Worm (Caenorhabditis elegans): Measurements from ENCODE around the gene unc-39.

The unc-39 gene

DNA sequence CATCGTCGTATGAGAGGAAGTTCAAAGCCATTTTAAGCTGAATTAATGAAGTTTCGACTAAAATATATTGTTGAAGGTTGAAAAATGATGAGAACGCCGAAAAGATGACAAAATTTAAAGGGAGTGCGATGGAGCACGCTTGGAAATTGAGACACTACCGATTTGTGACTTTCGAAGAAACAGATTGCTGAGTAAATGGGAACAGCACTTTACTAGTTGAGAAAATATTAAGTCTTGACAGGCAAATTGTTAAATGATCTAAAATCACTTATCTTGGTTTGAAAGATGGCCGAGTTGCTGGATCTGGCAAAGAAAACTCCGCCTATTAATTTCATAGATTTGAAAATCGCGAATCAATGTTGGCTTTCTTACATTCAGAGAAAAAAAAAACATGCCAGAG, 50.4 kb downstream of the unc-39 start, which contains the start of gene rpoa-12 (continued):
- no peak for TF ChIP-seq nhr-77 (tag; optimal IDR thresholded peaks at IDR 0.05)

DNA sequence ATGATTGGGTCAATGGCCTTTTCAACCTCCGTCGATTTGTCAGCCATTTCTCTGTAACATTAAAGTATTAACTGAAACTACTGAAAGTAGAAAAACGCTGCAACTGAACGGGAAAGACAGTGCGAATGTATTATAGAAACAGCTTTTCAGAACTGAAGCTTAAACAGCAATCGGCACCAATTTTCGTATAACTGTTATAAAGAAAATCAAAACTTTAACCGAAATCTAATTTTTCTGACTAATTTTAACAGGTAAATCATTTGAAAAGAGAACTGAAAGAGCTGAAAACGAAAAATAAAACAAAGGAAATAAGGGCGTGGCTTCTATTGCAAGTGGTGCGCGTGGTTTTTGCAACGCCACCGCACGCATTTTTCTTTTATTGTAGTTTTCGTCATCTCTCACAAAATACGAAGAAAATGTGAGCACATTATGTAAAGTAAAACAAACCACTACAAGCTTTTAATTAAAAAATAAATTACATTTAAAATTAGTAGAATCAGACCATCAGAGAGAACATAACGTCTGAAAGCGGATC, 52.2 kb downstream of the unc-39 start, which contains the start of gene rrsr-1:
rrsr-1 (minus strand) TSS at position 51 of the 535 bp plus-strand sequence.
- TF ChIP-seq elt-3 (tag; optimal IDR thresholded peaks at IDR 0.05): no peak
- no peak for TF ChIP-seq eor-1 (tag; optimal IDR thresholded peaks at IDR 0.05)
- TF ChIP-seq jun-1 (tag; optimal IDR thresholded peaks at IDR 0.05): no peak
- no peak for TF ChIP-seq nhr-76 (tag; optimal IDR thresholded peaks at IDR 0.05)
- no peak for TF ChIP-seq ztf-4 (tag; optimal IDR thresholded peaks at IDR 0.05)
- no peak for TF ChIP-seq mml-1 (tag; optimal IDR thresholded peaks at IDR 0.05)
- no peak for TF ChIP-seq egl-27 (tag; optimal IDR thresholded peaks at IDR 0.05)
- no peak for TF ChIP-seq ama-1 (optimal IDR thresholded peaks at IDR 0.05)
- no peak for TF ChIP-seq nhr-28 (tag; optimal IDR thresholded peaks at IDR 0.05)
- TF ChIP-seq sea-2 (GFP tag; optimal IDR thresholded peaks at IDR 0.05): no peak
- TF ChIP-seq unc-62 (GFP tag; optimal IDR thresholded peaks at IDR 0.05): no peak
- TF ChIP-seq elt-2 (tag; optimal IDR thresholded peaks at IDR 0.05): no peak
- TF ChIP-seq nhr-25 (tag; optimal IDR thresholded peaks at IDR 0.05): no peak
- peak; percentile 54 for TF ChIP-seq snpc-4 (tag; optimal IDR thresholded peaks at IDR 0.05)
- TF ChIP-seq egl-5 (tag; optimal IDR thresholded peaks at IDR 0.05): peak; percentile 46
- TF ChIP-seq zag-1 (tag; optimal IDR thresholded peaks at IDR 0.05): no peak
- TF ChIP-seq nhr-43 (tag; optimal IDR thresholded peaks at IDR 0.05; ENCODE audit: poor library complexity, severe bottlenecking): peak; percentile 53
- no peak for TF ChIP-seq nhr-11 (tag; optimal IDR thresholded peaks at IDR 0.05)
- TF ChIP-seq fkh-2 (tag; optimal IDR thresholded peaks at IDR 0.05): no peak
- TF ChIP-seq daf-12 (tag; optimal IDR thresholded peaks at IDR 0.05): no peak
- TF ChIP-seq ceh-82 (tag; optimal IDR thresholded peaks at IDR 0.05): no peak
- TF ChIP-seq nhr-67 (tag; optimal IDR thresholded peaks at IDR 0.05): no peak
- TF ChIP-seq lin-15B (tag; optimal IDR thresholded peaks at IDR 0.05): peak; percentile 5
- no peak for TF ChIP-seq nhr-23 (tag; optimal IDR thresholded peaks at IDR 0.05)
- TF ChIP-seq lin-39 (tag; optimal IDR thresholded peaks at IDR 0.05): no peak
- TF ChIP-seq R02D3.7 (tag; optimal IDR thresholded peaks at IDR 0.05): no peak
- TF ChIP-seq aly-2 (tag; optimal IDR thresholded peaks at IDR 0.05): no peak
- TF ChIP-seq skn-1 (tag; optimal IDR thresholded peaks at IDR 0.05): no peak
